Worm (Caenorhabditis elegans): ENCODE data around the gene C29E4.10.

Gene C29E4.10

ce11 chrIII:7977224-7977623 is 39.6 kb downstream of the C29E4.10 start (continued):
- TF ChIP-seq atf-7 (tag; optimal IDR thresholded peaks at IDR 0.05), result no peak
- TF ChIP-seq hrde-1 (tag; optimal IDR thresholded peaks at IDR 0.05; ENCODE audit: borderline replicate concordance), result peak; percentile 90
- TF ChIP-seq ceh-91 (GFP tag; IDR thresholded peaks at IDR 0.05), result no peak
- no peak for TF ChIP-seq mxl-1 (tag; optimal IDR thresholded peaks at IDR 0.05)
- peak; percentile 6 for TF ChIP-seq unc-130 (GFP tag; optimal IDR thresholded peaks at IDR 0.05)
- TF ChIP-seq egl-18 (GFP tag; IDR thresholded peaks at IDR 0.05), result no peak
- no peak for TF ChIP-seq pha-4 (tag; optimal IDR thresholded peaks at IDR 0.05)
- no peak for TF ChIP-seq F49E8.2 (tag; optimal IDR thresholded peaks at IDR 0.05; ENCODE audit: insufficient read depth)
- TF ChIP-seq D2030.7 (GFP tag; IDR thresholded peaks at IDR 0.05), result no peak
- no peak; the same call in 1 of the 2 replicates for TF ChIP-seq pbrm-1 (GFP tag; IDR thresholded peaks at IDR 0.05)
- no peak for TF ChIP-seq attf-3 (GFP tag; conservative IDR thresholded peaks at IDR 0.05)
- no peak for TF ChIP-seq sdz-38 (tag; optimal IDR thresholded peaks at IDR 0.05)
- no peak for TF ChIP-seq ccch-3 (GFP tag; optimal IDR thresholded peaks at IDR 0.05)
- no peak for TF ChIP-seq nhr-90 (tag; optimal IDR thresholded peaks at IDR 0.05)
- no peak for TF ChIP-seq Y53G8AR.9 (GFP tag; conservative IDR thresholded peaks at IDR 0.05)
- TF ChIP-seq C06A6.2 (GFP tag; conservative IDR thresholded peaks at IDR 0.05), result no peak
- no peak for TF ChIP-seq B0019.2 (GFP tag; conservative IDR thresholded peaks at IDR 0.05)
- no peak for TF ChIP-seq sea-2 (GFP tag; IDR thresholded peaks at IDR 0.05)
- TF ChIP-seq aptf-3 (GFP tag; IDR thresholded peaks at IDR 0.05), result no peak
- TF ChIP-seq unc-62 (GFP tag; optimal IDR thresholded peaks at IDR 0.05), result no peak
- TF ChIP-seq snpc-1.1 (tag; optimal IDR thresholded peaks at IDR 0.05; ENCODE audit: insufficient read depth), result no peak
- TF ChIP-seq lsl-1 (GFP tag; optimal IDR thresholded peaks at IDR 0.05), result no peak
- TF ChIP-seq zfh-2 (GFP tag; conservative IDR thresholded peaks at IDR 0.05), result no peak
- no peak for TF ChIP-seq mcd-1 (GFP tag; IDR thresholded peaks at IDR 0.05)
- TF ChIP-seq F37B4.10 (GFP tag; IDR thresholded peaks at IDR 0.05), result no peak
- TF ChIP-seq ztf-26 (tag; optimal IDR thresholded peaks at IDR 0.05), result no peak
- no peak for TF ChIP-seq Y53F4B.3 (GFP tag; IDR thresholded peaks at IDR 0.05)
- TF ChIP-seq dpff-1 (tag; optimal IDR thresholded peaks at IDR 0.05), result no peak
- no peak for TF ChIP-seq B0261.1 (tag; optimal IDR thresholded peaks at IDR 0.05)
- no peak for TF ChIP-seq hmg-20 (GFP tag; IDR thresholded peaks at IDR 0.05)
- TF ChIP-seq ztf-3 (GFP tag; optimal IDR thresholded peaks at IDR 0.05), result peak; percentile 2
- no peak for TF ChIP-seq nhr-80 (tag; optimal IDR thresholded peaks at IDR 0.05)
- no peak for TF ChIP-seq xnd-1 (tag; optimal IDR thresholded peaks at IDR 0.05)
- peak; percentile 63; the same call in 1 of the 2 replicates for TF ChIP-seq Y95B8A.8 (GFP tag; IDR thresholded peaks at IDR 0.05)
- peak; percentile 27 for TF ChIP-seq tlf-1 (GFP tag; optimal IDR thresholded peaks at IDR 0.05)
- TF ChIP-seq F10E7.11 (tag; optimal IDR thresholded peaks at IDR 0.05), result no peak
- TF ChIP-seq mes-4 (tag; optimal IDR thresholded peaks at IDR 0.05), result no peak
- TF ChIP-seq gei-17 (GFP tag; optimal IDR thresholded peaks at IDR 0.05), result no peak
- TF ChIP-seq B0035.1 (tag; optimal IDR thresholded peaks at IDR 0.05), result peak; percentile 27
- no peak for TF ChIP-seq hlh-12 (tag; optimal IDR thresholded peaks at IDR 0.05)
- TF ChIP-seq madf-10 (tag; optimal IDR thresholded peaks at IDR 0.05), result peak; percentile 7
- no peak for TF ChIP-seq cebp-2 (GFP tag; IDR thresholded peaks at IDR 0.05)
- 0 out of 2 replicates have a peak, but pooled peaks have one; percentile 32 for TF ChIP-seq C17E4.6 (GFP tag; IDR thresholded peaks at IDR 0.05)
- TF ChIP-seq ceh-27 (GFP tag; optimal IDR thresholded peaks at IDR 0.05), result no peak
- TF ChIP-seq ets-4 (GFP tag; optimal IDR thresholded peaks at IDR 0.05), result no peak
- TF ChIP-seq tbx-9 (tag; optimal IDR thresholded peaks at IDR 0.05; ENCODE audit: borderline replicate concordance), result no peak
- no peak for TF ChIP-seq F23B12.7 (tag; optimal IDR thresholded peaks at IDR 0.05; ENCODE audit: insufficient read depth)
- no peak for TF ChIP-seq sptf-2 (GFP tag; optimal IDR thresholded peaks at IDR 0.05)
- peak; percentile 18 for TF ChIP-seq ceh-79 (tag; optimal IDR thresholded peaks at IDR 0.05)
- TF ChIP-seq rpc-1 (optimal IDR thresholded peaks at IDR 0.05), result no peak
- TF ChIP-seq rpc-1 (tag; optimal IDR thresholded peaks at IDR 0.05), result no peak
